Fruit fly (Drosophila melanogaster) whole organism, embryonic: ENCODE data around the gene Ctr1A.

Source experiments
- CG10209 ChIP-seq: fragments of 200-800 bp; sonication (Bioruptor generic); optimal IDR thresholded peaks from 3 replicates; lab custom pipeline; 2017; ENCODE audit warnings: missing biosample characterization, mild to moderate bottlenecking, missing genetic modification characterization, missing genetic modification reagents
- CG10321 ChIP-seq: fragments of 200-800 bp; sonication (Bioruptor generic); IDR thresholded peaks from 2 replicates; pipeline ENCODE4 v1.3.6; 2022; ENCODE audit warnings: missing biosample characterization, missing genetic modification characterization
- CG11696 ChIP-seq: fragments of 200-800 bp; sonication (Bioruptor generic); IDR thresholded peaks from 2 replicates; pipeline ENCODE4 v1.3.6; 2022; ENCODE audit warnings: missing biosample characterization, missing genetic modification characterization
- CG12155 ChIP-seq: fragments of 200-800 bp; sonication (Bioruptor generic); optimal IDR thresholded peaks from 3 replicates; lab custom pipeline; 2016; ENCODE audit warnings: missing biosample characterization, missing genetic modification characterization
- CG12769 ChIP-seq: fragments of 200-800 bp; sonication (Bioruptor generic); optimal IDR thresholded peaks from 2 replicates; lab custom pipeline; 2019; ENCODE audit warnings: missing biosample characterization, mild to moderate bottlenecking, missing genetic modification characterization, moderate library complexity
- CG13894 ChIP-seq: fragments of 200-800 bp; sonication (Bioruptor generic); optimal IDR thresholded peaks from 3 replicates; lab custom pipeline; 2018; ENCODE audit warnings: missing biosample characterization, mild to moderate bottlenecking, missing genetic modification characterization, moderate library complexity
- CG15073 ChIP-seq: fragments of 200-800 bp; sonication (Bioruptor generic); optimal IDR thresholded peaks from 2 replicates; lab custom pipeline; 2016; ENCODE audit warnings: missing biosample characterization, missing genetic modification characterization
- CG15479 ChIP-seq: fragments of 200-800 bp; sonication (Bioruptor generic); optimal IDR thresholded peaks from 3 replicates; lab custom pipeline; 2019; ENCODE audit warnings: missing biosample characterization, mild to moderate bottlenecking, missing genetic modification characterization, moderate library complexity
- CG1832 ChIP-seq: fragments of 200-800 bp; sonication (Bioruptor generic); optimal IDR thresholded peaks from 2 replicates; lab custom pipeline; 2017; ENCODE audit warnings: missing biosample characterization, mild to moderate bottlenecking, missing genetic modification characterization, inconsistent platforms
- CG2678 ChIP-seq: fragments of 200-800 bp; sonication (Bioruptor generic); optimal IDR thresholded peaks from 3 replicates; lab custom pipeline; 2019; ENCODE audit warnings: missing biosample characterization, mild to moderate bottlenecking, missing genetic modification characterization, moderate library complexity
- CG31224 ChIP-seq: fragments of 200-800 bp; sonication (Bioruptor generic); IDR thresholded peaks from 2 replicates; pipeline ENCODE4 v1.3.6; 2022; ENCODE audit warnings: missing biosample characterization, missing genetic modification characterization
- CG32772 ChIP-seq: fragments of 200-800 bp; sonication (Bioruptor generic); IDR thresholded peaks from 2 replicates; pipeline ENCODE4 v1.3.6; 2022; ENCODE audit warnings: missing biosample characterization, missing genetic modification characterization
- CG4328 ChIP-seq: fragments of 200-800 bp; sonication (Bioruptor generic); optimal IDR thresholded peaks from 3 replicates; lab custom pipeline; 2017; ENCODE audit warnings: missing biosample characterization, missing genetic modification reagents, missing genetic modification characterization
- CG4730 ChIP-seq: fragments of 200-800 bp; sonication (Bioruptor generic); IDR thresholded peaks from 2 replicates; pipeline ENCODE4 v1.3.6; 2022; ENCODE audit warnings: missing biosample characterization, missing genetic modification characterization
- CG8089 ChIP-seq: fragments of 200-800 bp; sonication (Bioruptor generic); optimal IDR thresholded peaks from 3 replicates; lab custom pipeline; 2016; ENCODE audit warnings: missing biosample characterization, missing genetic modification characterization
- CG8924 ChIP-seq: fragments of 200-800 bp; optimal IDR thresholded peaks from 3 replicates; lab custom pipeline; 2019; ENCODE audit warnings: missing biosample characterization, mild to moderate bottlenecking, missing genetic modification characterization, moderate library complexity
- Doc2 ChIP-seq: fragments of 200-800 bp; sonication (Bioruptor generic); IDR thresholded peaks from 2 replicates; pipeline ENCODE4 v1.3.6; 2022; ENCODE audit warnings: missing biosample characterization, missing genetic modification characterization
- HLH4C ChIP-seq: fragments of 200-800 bp; sonication (Bioruptor generic); IDR thresholded peaks from 3 replicates; pipeline ENCODE4 v1.3.6; 2022; ENCODE audit warnings: missing biosample characterization, missing genetic modification characterization; ENCODE audit not compliant: partially characterized antibody
- MTF-1 ChIP-seq: fragments of 200-800 bp; sonication (Bioruptor generic); optimal IDR thresholded peaks from 2 replicates; lab custom pipeline; 2018; ENCODE audit warnings: missing biosample characterization, mild to moderate bottlenecking, missing genetic modification characterization, borderline replicate concordance
- Mad ChIP-seq: fragments of 200-800 bp; sonication (Bioruptor generic); optimal IDR thresholded peaks from 2 replicates; lab custom pipeline; 2016; ENCODE audit warnings: missing biosample characterization, missing genetic modification characterization
- Max ChIP-seq: fragments of 200-800 bp; sonication (Bioruptor generic); optimal IDR thresholded peaks from 2 replicates; lab custom pipeline; 2016; ENCODE audit warnings: missing biosample characterization, mild to moderate bottlenecking, missing genetic modification characterization
- NC2α ChIP-seq: fragments of 200-800 bp; sonication (Bioruptor generic); optimal IDR thresholded peaks from 2 replicates; lab custom pipeline; 2016; ENCODE audit warnings: missing biosample characterization, missing genetic modification characterization
- NFAT ChIP-seq: fragments of 200-800 bp; sonication (Bioruptor generic); IDR thresholded peaks from 2 replicates; pipeline ENCODE4 v1.3.6; 2022; ENCODE audit warnings: missing biosample characterization, missing genetic modification characterization
- Oaz ChIP-seq: fragments of 200-800 bp; sonication (Bioruptor generic); IDR thresholded peaks from 2 replicates; pipeline ENCODE4 v1.3.6; 2022; ENCODE audit warnings: missing biosample characterization, missing genetic modification characterization
- Pdp1 ChIP-seq, 2 experiments: fragments of 200-800 bp; sonication (Bioruptor generic); optimal IDR thresholded peaks; 3 replicates each; lab custom pipeline; 2016; ENCODE audit warnings: missing biosample characterization in 2 of 2, missing genetic modification characterization in 2 of 2, mild to moderate bottlenecking in 1 of 2, moderate library complexity in 1 of 2
- Rfx ChIP-seq: fragments of 200-800 bp; sonication (Bioruptor generic); IDR thresholded peaks from 2 replicates; pipeline ENCODE4 v1.3.6; 2022; ENCODE audit warnings: missing biosample characterization, missing genetic modification characterization
- Ssrp ChIP-seq: fragments of 200-800 bp; sonication (Bioruptor generic); optimal IDR thresholded peaks from 2 replicates; lab custom pipeline; 2018; ENCODE audit warnings: missing biosample characterization, mild to moderate bottlenecking, missing genetic modification characterization, moderate library complexity
- ap ChIP-seq: fragments of 200-800 bp; sonication (Bioruptor generic); IDR thresholded peaks from 2 replicates; pipeline ENCODE4 v1.3.6; 2022; ENCODE audit warnings: missing biosample characterization, missing genetic modification characterization
- bcd ChIP-seq: fragments of 200-800 bp; sonication (Bioruptor generic); optimal IDR thresholded peaks from 2 replicates; lab custom pipeline; 2017; ENCODE audit warnings: missing biosample characterization, mild to moderate bottlenecking, missing genetic modification characterization
- dimm ChIP-seq: fragments of 200-800 bp; sonication (Bioruptor generic); IDR thresholded peaks from 2 replicates; pipeline ENCODE4 v1.3.6; 2022; ENCODE audit warnings: missing biosample characterization, missing genetic modification characterization
- dmrt99B ChIP-seq: fragments of 200-800 bp; sonication (Bioruptor generic); optimal IDR thresholded peaks from 2 replicates; lab custom pipeline; 2018; ENCODE audit warnings: missing biosample characterization, mild to moderate bottlenecking, missing genetic modification characterization, moderate library complexity
- dysf ChIP-seq: fragments of 200-800 bp; sonication (Bioruptor generic); IDR thresholded peaks from 3 replicates; pipeline ENCODE4 v1.3.6; 2022; ENCODE audit warnings: missing biosample characterization, missing genetic modification characterization
- eve ChIP-seq, 2 experiments: fragments of >200 bp; optimal IDR thresholded peaks; 2 replicates each; lab custom pipeline; 2017; ENCODE audit warnings: missing biosample characterization in 2 of 2, missing genetic modification characterization in 2 of 2
- exex ChIP-seq: fragments of 200-800 bp; sonication (Bioruptor generic); optimal IDR thresholded peaks from 4 replicates; lab custom pipeline; 2018; ENCODE audit warnings: missing biosample characterization, mild to moderate bottlenecking, missing genetic modification characterization, moderate library complexity
- jumu ChIP-seq: fragments of 200-800 bp; sonication (Bioruptor generic); optimal IDR thresholded peaks from 3 replicates; lab custom pipeline; 2016; ENCODE audit warnings: missing biosample characterization, missing genetic modification characterization
- kni ChIP-seq: fragments of 200-800 bp; sonication (Bioruptor generic); optimal IDR thresholded peaks from 3 replicates; lab custom pipeline; 2017; ENCODE audit warnings: mild to moderate bottlenecking, missing biosample characterization, missing genetic modification reagents, missing genetic modification characterization
- knrl ChIP-seq: fragments of 200-800 bp; sonication (Bioruptor generic); IDR thresholded peaks from 3 replicates; pipeline ENCODE4 v1.3.6; 2022; ENCODE audit warnings: missing biosample characterization, missing genetic modification characterization; ENCODE audit not compliant: partially characterized antibody
- lilli ChIP-seq: fragments of 200-800 bp; sonication (Bioruptor generic); optimal IDR thresholded peaks from 3 replicates; lab custom pipeline; 2016; ENCODE audit warnings: missing biosample characterization, missing genetic modification characterization
- lola ChIP-seq, 3 experiments: fragments of >200 bp in 2 of 3; fragments of 200-800 bp in 1 of 3; sonication (Bioruptor generic) in 1 of 3; optimal IDR thresholded peaks; 2 replicates each; lab custom pipeline; 2017 to 2019; ENCODE audit warnings: missing biosample characterization in 3 of 3, missing genetic modification characterization in 3 of 3, mild to moderate bottlenecking in 1 of 3, moderate library complexity in 1 of 3
- mam ChIP-seq: fragments of 200-800 bp; sonication (Bioruptor generic); optimal IDR thresholded peaks from 3 replicates; lab custom pipeline; 2016; ENCODE audit warnings: missing biosample characterization, missing genetic modification characterization
- mirr ChIP-seq: fragments of 200-800 bp; sonication (Bioruptor generic); optimal IDR thresholded peaks from 3 replicates; lab custom pipeline; 2018; ENCODE audit warnings: missing biosample characterization, mild to moderate bottlenecking, missing genetic modification characterization
- pho ChIP-seq: fragments of 200-800 bp; sonication (Bioruptor generic); optimal IDR thresholded peaks from 2 replicates; lab custom pipeline; 2016; ENCODE audit warnings: missing biosample characterization, missing genetic modification characterization
- row ChIP-seq: fragments of 200-800 bp; sonication (Bioruptor generic); IDR thresholded peaks from 3 replicates; pipeline ENCODE4 v1.3.6; 2022; ENCODE audit warnings: missing biosample characterization, missing genetic modification characterization
- run ChIP-seq: fragments of 200-800 bp; sonication (Bioruptor generic); optimal IDR thresholded peaks from 3 replicates; lab custom pipeline; 2018; ENCODE audit warnings: missing biosample characterization, mild to moderate bottlenecking, missing genetic modification characterization
- schlank ChIP-seq: fragments of 200-800 bp; sonication (Bioruptor generic); optimal IDR thresholded peaks from 2 replicates; lab custom pipeline; 2018; ENCODE audit warnings: missing biosample characterization, mild to moderate bottlenecking, missing genetic modification characterization
- sisA ChIP-seq: fragments of 200-800 bp; sonication (Bioruptor generic); IDR thresholded peaks from 2 replicates; pipeline ENCODE4 v1.3.6; 2022; ENCODE audit warnings: missing biosample characterization, missing genetic modification characterization
- slbo ChIP-seq: fragments of 200-800 bp; sonication (Bioruptor generic); IDR thresholded peaks from 2 replicates; pipeline ENCODE4 v1.3.6; 2022; ENCODE audit warnings: missing biosample characterization, missing genetic modification characterization
- so ChIP-seq: fragments of 200-800 bp; sonication (Bioruptor generic); IDR thresholded peaks from 3 replicates; pipeline ENCODE4 v1.3.6; 2022; ENCODE audit warnings: missing biosample characterization, missing genetic modification characterization
- zen ChIP-seq: fragments of 200-800 bp; sonication (Bioruptor generic); optimal IDR thresholded peaks from 3 replicates; lab custom pipeline; 2018; ENCODE audit warnings: missing biosample characterization, mild to moderate bottlenecking, missing genetic modification characterization, moderate library complexity

The Ctr1A gene

dm6 chrX:6656023-6656594 lies 5.3 kb upstream of the Ctr1A start (continued):
- TF ChIP-seq exex (tag; lab: Kevin White, UChicago) (peak; percentile 74), CG10321 (GFP tag; lab: Robert Waterston, UW) (peak; percentile 28; the same call in 1 of the 2 replicates), CG32772 (GFP tag; lab: Robert Waterston, UW) (peak; percentile 67), sisA (peak; percentile 85), ap (GFP tag; lab: Robert Waterston, UW) (peak; percentile 45; the same call in 1 of the 2 replicates), CG2678 (tag; lab: Kevin White, UChicago) (peak; percentile 90), slbo (GFP tag; lab: Robert Waterston, UW) (peak; percentile 86), CG13894 (peak; percentile 49), CG8089 (peak; percentile 68), pho (GFP tag; lab: Kevin White, UChicago) (peak; percentile 80), CG1832 (no peak), CG31224 (GFP tag; lab: Robert Waterston, UW) (peak; percentile 99), eve (GFP tag; optimal IDR thresholded peaks at IDR 0.05; lab: Kevin White, UChicago) (peak in 1 of 2 experiments; percentile 42), Max (GFP tag; lab: Kevin White, UChicago) (peak; percentile 75), HLH4C (GFP tag; lab: Robert Waterston, UW) (no peak), CG15073 (no peak), CG8924 (tag; lab: Kevin White, UChicago) (peak; percentile 86), Ssrp (peak; percentile 74), jumu (GFP tag; lab: Kevin White, UChicago) (peak; percentile 58), row (GFP tag; lab: Robert Waterston, UW) (peak; percentile 87), knrl (no peak), Rfx (peak; percentile 86), dysf (GFP tag; lab: Robert Waterston, UW) (peak; percentile 89), CG10209 (GFP tag; lab: Kevin White, UChicago) (peak; percentile 85), run (tag; lab: Kevin White, UChicago) (peak; percentile 45), Oaz (GFP tag; lab: Robert Waterston, UW) (no peak; the same call in 1 of the 2 replicates), Pdp1 (GFP tag; optimal IDR thresholded peaks at IDR 0.05; lab: Kevin White, UChicago) (peak; percentile 70 to 89), CG11696 (GFP tag; lab: Robert Waterston, UW) (peak; percentile 64), CG4730 (GFP tag; lab: Robert Waterston, UW) (peak; percentile 59), mam (GFP tag; lab: Kevin White, UChicago) (peak; percentile 86), Mad (GFP tag; lab: Kevin White, UChicago) (peak; percentile 78), CG15479 (no peak), bcd (peak; percentile 82), CG12155 (GFP tag; lab: Kevin White, UChicago) (peak; percentile 76), NC2α (GFP tag; lab: Kevin White, UChicago) (peak; percentile 34), dimm (peak; percentile 61; the same call in 1 of the 2 replicates), schlank (tag; lab: Kevin White, UChicago) (peak; percentile 70), CG12769 (tag; lab: Kevin White, UChicago) (peak; percentile 85), lola (GFP tag; optimal IDR thresholded peaks at IDR 0.05; lab: Kevin White, UChicago) (peak in 1 of 3 experiments; percentile 61), so (peak; percentile 81; the same call in 2 of the 3 replicates), CG4328 (GFP tag; lab: Kevin White, UChicago) (peak; percentile 69), NFAT (GFP tag; lab: Robert Waterston, UW) (0 out of 2 replicates have a peak, but pooled peaks have one; percentile 48), zen (tag; lab: Kevin White, UChicago) (peak; percentile 80), lilli (GFP tag; lab: Kevin White, UChicago) (peak; percentile 92), MTF-1 (GFP tag; lab: Kevin White, UChicago) (no peak), dmrt99B (tag; lab: Kevin White, UChicago) (peak; percentile 89), mirr (GFP tag; lab: Kevin White, UChicago) (peak; percentile 43), kni (peak; percentile 39), Doc2 (GFP tag; lab: Robert Waterston, UW) (no peak)
